Worm (Caenorhabditis elegans) whole organism, L1 larva: ENCODE data around the gene srv-5.

ENCODE experiments used
- C04F5.9 ChIP-seq: sonication (generic microtip); optimal IDR thresholded peaks from 2 replicates; lab custom pipeline; 2016; ENCODE audit warnings: missing genetic modification characterization, missing compliant biosample characterization
- C16A3.4 ChIP-seq: fragments of 150-350 bp; optimal IDR thresholded peaks from 2 replicates; lab custom pipeline; 2014; ENCODE audit warnings: missing biosample characterization, missing genetic modification characterization
- C34B4.2 ChIP-seq: sonication (generic microtip); optimal IDR thresholded peaks from 2 replicates; lab custom pipeline; 2017; ENCODE audit warnings: mild to moderate bottlenecking, missing genetic modification characterization, missing compliant biosample characterization
- alr-1 ChIP-seq: fragments of 200-800 bp; sonication (Bioruptor generic); optimal IDR thresholded peaks from 2 replicates; lab custom pipeline; 2018; ENCODE audit warnings: borderline replicate concordance, mild to moderate bottlenecking, missing genetic modification characterization, missing compliant biosample characterization
- blmp-1 ChIP-seq: fragments of 150-350 bp; optimal IDR thresholded peaks from 2 replicates; lab custom pipeline; 2014; ENCODE audit warnings: missing biosample characterization, missing genetic modification characterization
- ceh-63 ChIP-seq: fragments of 200-800 bp; sonication (Bioruptor generic); optimal IDR thresholded peaks from 2 replicates; lab custom pipeline; 2018; ENCODE audit warnings: mild to moderate bottlenecking, missing genetic modification characterization, missing compliant biosample characterization
- ceh-8 ChIP-seq: fragments of 200-800 bp; sonication (Bioruptor generic); optimal IDR thresholded peaks from 2 replicates; lab custom pipeline; 2018; ENCODE audit warnings: mild to moderate bottlenecking, missing genetic modification characterization, moderate library complexity, missing compliant biosample characterization
- ceh-82 ChIP-seq, 3 experiments: fragments of 150-350 bp in 1 of 3; sonication (generic microtip) in 2 of 3; optimal IDR thresholded peaks; 2 replicates each; lab custom pipeline; 2014 to 2017; ENCODE audit warnings: missing biosample characterization in 3 of 3, missing genetic modification characterization in 3 of 3
- ceh-88 ChIP-seq: fragments of 200-800 bp; sonication (Bioruptor generic); IDR thresholded peaks from 2 replicates; pipeline ENCODE4 v1.3.6; 2022; ENCODE audit warnings: missing genetic modification characterization, missing compliant biosample characterization
- ceh-90 ChIP-seq: sonication (generic microtip); optimal IDR thresholded peaks from 2 replicates; lab custom pipeline; 2016; ENCODE audit warnings: missing genetic modification characterization, missing compliant biosample characterization
- dsc-1 ChIP-seq: sonication (generic microtip); optimal IDR thresholded peaks from 2 replicates; lab custom pipeline; 2016; ENCODE audit warnings: mild to moderate bottlenecking, missing genetic modification characterization, missing compliant biosample characterization
- efl-1 ChIP-seq, 4 experiments: fragments of 150-350 bp; optimal IDR thresholded peaks in 3 of 4; peaks in 1 of 4; 1 replicate in 1 of 4; 2 replicates in 3 of 4; lab custom pipeline; 2014; ENCODE audit warnings: missing biosample characterization in 2 of 4, missing genetic modification characterization in 2 of 4, missing genetic modification reagents in 2 of 4
- elt-2 ChIP-seq: sonication (generic microtip); optimal IDR thresholded peaks from 2 replicates; lab custom pipeline; 2016; ENCODE audit warnings: missing genetic modification characterization, mild to moderate bottlenecking, inconsistent platforms, missing compliant biosample characterization, missing genetic modification reagents
- elt-3 ChIP-seq, 6 experiments: fragments of 150-350 bp in 1 of 6; sonication (generic microtip); optimal IDR thresholded peaks; 2 replicates each; lab custom pipeline; 2017 to 2018; ENCODE audit warnings: missing biosample characterization in 6 of 6, missing genetic modification characterization in 6 of 6, inconsistent platforms in 1 of 6
- fkh-4 ChIP-seq: sonication (generic microtip); optimal IDR thresholded peaks from 2 replicates; lab custom pipeline; 2016; ENCODE audit warnings: missing compliant biosample characterization, missing genetic modification characterization, borderline replicate concordance
- fos-1 ChIP-seq: fragments of 150-350 bp; optimal IDR thresholded peaks from 2 replicates; lab custom pipeline; 2014; ENCODE audit warnings: missing biosample characterization, missing genetic modification characterization
- hpl-2 ChIP-seq: fragments of 150-350 bp; optimal IDR thresholded peaks from 2 replicates; lab custom pipeline; 2014; ENCODE audit warnings: missing biosample characterization, missing genetic modification reagents, missing genetic modification characterization
- lin-14 ChIP-seq: fragments of 200-800 bp; sonication (Bioruptor generic); optimal IDR thresholded peaks from 2 replicates; lab custom pipeline; 2018; ENCODE audit warnings: mild to moderate bottlenecking, missing genetic modification characterization, moderate library complexity, missing compliant biosample characterization
- lin-35 ChIP-seq, 2 experiments: fragments of 150-350 bp; optimal IDR thresholded peaks; 2 replicates each; lab custom pipeline; 2014; ENCODE audit warnings: missing biosample characterization in 2 of 2, missing genetic modification characterization in 2 of 2, missing genetic modification reagents in 2 of 2
- lin-39 ChIP-seq: fragments of 150-350 bp; optimal IDR thresholded peaks from 2 replicates; lab custom pipeline; 2014; ENCODE audit warnings: missing biosample characterization, missing genetic modification reagents, missing genetic modification characterization
- lir-3 ChIP-seq: sonication (generic microtip); optimal IDR thresholded peaks from 2 replicates; lab custom pipeline; 2016; ENCODE audit warnings: mild to moderate bottlenecking, missing genetic modification characterization, moderate library complexity, missing compliant biosample characterization; ENCODE audit not compliant: poor library complexity
- lsy-2 ChIP-seq, 2 experiments: fragments of 150-350 bp; optimal IDR thresholded peaks; 2 replicates each; lab custom pipeline; 2014; ENCODE audit warnings: missing biosample characterization in 2 of 2, missing genetic modification characterization in 2 of 2
- nhr-19 ChIP-seq: fragments of 200-800 bp; sonication (Bioruptor generic); conservative IDR thresholded peaks from 2 replicates; pipeline ENCODE4 v1.3.6; 2022; ENCODE audit warnings: missing genetic modification characterization, missing compliant biosample characterization
- nhr-20 ChIP-seq: sonication (generic microtip); optimal IDR thresholded peaks from 2 replicates; lab custom pipeline; 2016; ENCODE audit warnings: mild to moderate bottlenecking, missing genetic modification characterization, missing compliant biosample characterization
- nhr-237 ChIP-seq: fragments of 150-350 bp; optimal IDR thresholded peaks from 2 replicates; lab custom pipeline; 2014; ENCODE audit warnings: missing biosample characterization, missing genetic modification characterization
- nhr-71 ChIP-seq: sonication (generic microtip); optimal IDR thresholded peaks from 2 replicates; lab custom pipeline; 2016; ENCODE audit warnings: mild to moderate bottlenecking, missing genetic modification characterization, moderate library complexity, missing compliant biosample characterization
- pax-3 ChIP-seq: fragments of 200-800 bp; sonication (Bioruptor generic); optimal IDR thresholded peaks from 2 replicates; lab custom pipeline; 2018; ENCODE audit warnings: mild to moderate bottlenecking, missing genetic modification characterization, moderate library complexity, missing compliant biosample characterization
- snpc-4 ChIP-seq: fragments of 150-350 bp; optimal IDR thresholded peaks from 2 replicates; lab custom pipeline; 2014; ENCODE audit warnings: missing biosample characterization, missing genetic modification characterization
- snu-23 ChIP-seq: sonication (generic microtip); optimal IDR thresholded peaks from 2 replicates; lab custom pipeline; 2016; ENCODE audit warnings: missing genetic modification characterization, missing compliant biosample characterization
- sup-37 ChIP-seq: fragments of 200-800 bp; sonication (Bioruptor generic); optimal IDR thresholded peaks from 2 replicates; lab custom pipeline; 2018; ENCODE audit warnings: mild to moderate bottlenecking, missing genetic modification characterization, missing compliant biosample characterization
- tlp-1 ChIP-seq: fragments of 150-350 bp; optimal IDR thresholded peaks from 2 replicates; lab custom pipeline; 2014; ENCODE audit warnings: missing biosample characterization, missing genetic modification characterization
- unc-130 ChIP-seq: fragments of 150-350 bp; optimal IDR thresholded peaks from 2 replicates; lab custom pipeline; 2017; ENCODE audit warnings: missing biosample characterization, missing genetic modification characterization, inconsistent platforms
- unc-86 ChIP-seq: sonication (generic microtip); optimal IDR thresholded peaks from 2 replicates; lab custom pipeline; 2016; ENCODE audit warnings: missing genetic modification characterization, missing compliant biosample characterization
- vab-15 ChIP-seq: sonication (generic microtip); optimal IDR thresholded peaks from 2 replicates; lab custom pipeline; 2017; ENCODE audit warnings: missing genotype, mild to moderate bottlenecking, missing genetic modification characterization, missing compliant biosample characterization
- xbp-1 ChIP-seq: sonication (generic microtip); optimal IDR thresholded peaks from 2 replicates; lab custom pipeline; 2016; ENCODE audit warnings: missing genetic modification characterization, missing compliant biosample characterization
- zip-4 ChIP-seq: fragments of 200-800 bp; sonication (Bioruptor generic); optimal IDR thresholded peaks from 2 replicates; lab custom pipeline; 2018; ENCODE audit warnings: mild to moderate bottlenecking, missing genetic modification characterization, moderate library complexity, missing compliant biosample characterization
- ztf-11 ChIP-seq, 2 experiments: sonication (generic microtip); optimal IDR thresholded peaks; 2 replicates each; lab custom pipeline; 2016 to 2017; ENCODE audit warnings: missing genetic modification characterization in 2 of 2, missing biosample characterization in 1 of 2, missing compliant biosample characterization in 1 of 2
- ztf-4 ChIP-seq: fragments of 150-350 bp; optimal IDR thresholded peaks from 2 replicates; lab custom pipeline; 2014; ENCODE audit warnings: missing biosample characterization, missing genetic modification characterization

srv-5 gene

ce11 chrX:4244489-4245123, 7.5 kb upstream of the srv-5 start (continued):
- TF ChIP-seq ceh-8 (GFP tag; lab: Kevin White, UChicago) (no peak), elt-3 (tag; optimal IDR thresholded peaks at IDR 0.05; lab: Kevin White, UChicago) (peak in 2 of 6 experiments; percentile 48 to 64), snpc-4 (tag; lab: Kevin White, UChicago) (no peak), ceh-88 (GFP tag; lab: Robert Waterston, UW) (no peak), xbp-1 (tag; lab: Kevin White, UChicago) (no peak), C04F5.9 (tag; lab: Kevin White, UChicago) (no peak), tlp-1 (tag; lab: Kevin White, UChicago) (no peak), unc-86 (no peak), efl-1 (optimal IDR thresholded peaks at IDR 0.05; lab: Kevin White, UChicago) (no peak), efl-1 (GFP tag; optimal IDR thresholded peaks at IDR 0.05 in 1 of 2; lab: Kevin White, UChicago) (no peak), hpl-2 (GFP tag; lab: Kevin White, UChicago) (no peak), lir-3 (tag; lab: Kevin White, UChicago) (no peak), ceh-90 (tag; lab: Kevin White, UChicago) (no peak), blmp-1 (tag; lab: Kevin White, UChicago) (peak; percentile 40), fkh-4 (tag; lab: Kevin White, UChicago) (no peak), dsc-1 (no peak), lin-14 (GFP tag; lab: Kevin White, UChicago) (peak; percentile 48), nhr-19 (GFP tag; lab: Robert Waterston, UW) (peak; percentile 30), snu-23 (GFP tag; lab: Kevin White, UChicago) (peak; percentile 10), fos-1 (tag; lab: Kevin White, UChicago) (no peak), elt-2 (peak; percentile 61), pax-3 (tag; lab: Kevin White, UChicago) (no peak), lin-39 (tag; lab: Kevin White, UChicago) (no peak), C34B4.2 (tag; lab: Kevin White, UChicago) (no peak), vab-15 (tag; lab: Kevin White, UChicago) (no peak), nhr-237 (no peak), nhr-20 (tag; lab: Kevin White, UChicago) (peak; percentile 44), nhr-71 (tag; lab: Kevin White, UChicago) (peak; percentile 49), lsy-2 (tag; optimal IDR thresholded peaks at IDR 0.05; lab: Kevin White, UChicago) (peak in 1 of 2 experiments; percentile 32), alr-1 (tag; lab: Kevin White, UChicago) (no peak), ceh-63 (GFP tag; lab: Kevin White, UChicago) (no peak)

ce11 chrX:4245124-4245523, 7.0 kb upstream of the srv-5 start:
- peak in 1 of 2 experiments; percentile 55 for TF ChIP-seq lin-35 (GFP tag; optimal IDR thresholded peaks at IDR 0.05; lab: Kevin White, UChicago)
- TF ChIP-seq lir-3 (tag; lab: Kevin White, UChicago), result no peak
- TF ChIP-seq ztf-11 (tag; optimal IDR thresholded peaks at IDR 0.05; lab: Kevin White, UChicago), result no peak
- no peak for TF ChIP-seq C16A3.4 (tag; lab: Kevin White, UChicago)
- TF ChIP-seq ceh-82 (tag; optimal IDR thresholded peaks at IDR 0.05; lab: Kevin White, UChicago), result no peak
- TF ChIP-seq unc-130, result no peak
- TF ChIP-seq elt-2, result peak; percentile 74
- TF ChIP-seq ztf-4, result no peak
- no peak for TF ChIP-seq efl-1 (optimal IDR thresholded peaks at IDR 0.05; lab: Kevin White, UChicago)
- peak in 1 of 2 experiments; percentile 78 for TF ChIP-seq efl-1 (GFP tag; optimal IDR thresholded peaks at IDR 0.05 in 1 of 2; lab: Kevin White, UChicago)
- TF ChIP-seq zip-4 (GFP tag; lab: Kevin White, UChicago), result no peak
- TF ChIP-seq nhr-20 (tag; lab: Kevin White, UChicago), result peak; percentile 1
- no peak for TF ChIP-seq C04F5.9 (tag; lab: Kevin White, UChicago)
- TF ChIP-seq ceh-8 (GFP tag; lab: Kevin White, UChicago), result no peak
- TF ChIP-seq nhr-19 (GFP tag; lab: Robert Waterston, UW), result peak; percentile 49
- TF ChIP-seq sup-37, result no peak
- TF ChIP-seq, all 84 proteins: peak for 5
